Worm (Caenorhabditis elegans) whole organism, midembryonic: ENCODE measurements around the gene srg-23.

Experiments used
- T22C8.4 ChIP-seq: fragments of 200-800 bp; sonication (Bioruptor generic); IDR thresholded peaks from 2 replicates; pipeline ENCODE4 v1.3.6; 2022; ENCODE audit warnings: missing genetic modification characterization, missing compliant biosample characterization
- cog-1 ChIP-seq: sonication (generic microtip); optimal IDR thresholded peaks from 2 replicates; lab custom pipeline; 2016; ENCODE audit warnings: missing genetic modification characterization, missing compliant biosample characterization
- flt-1 ChIP-seq: fragments of 200-800 bp; sonication (Bioruptor generic); IDR thresholded peaks from 2 replicates; pipeline ENCODE4 v1.3.6; 2022; ENCODE audit warnings: missing genetic modification characterization, missing compliant biosample characterization
- klf-2 ChIP-seq: fragments of 200-800 bp; sonication (Bioruptor generic); conservative IDR thresholded peaks from 2 replicates; pipeline ENCODE4 v1.3.6; 2022; ENCODE audit warnings: missing genetic modification reagents, missing genetic modification characterization, missing compliant biosample characterization
- med-1 ChIP-seq: sonication (generic microtip); optimal IDR thresholded peaks from 2 replicates; lab custom pipeline; 2017; ENCODE audit warnings: missing genetic modification characterization, mild to moderate bottlenecking, missing compliant biosample characterization, antibody characterized with exemption, missing genetic modification reagents; ENCODE audit not compliant: insufficient read depth
- tab-1 ChIP-seq: fragments of 200-800 bp; sonication (Bioruptor generic); IDR thresholded peaks from 2 replicates; pipeline ENCODE4 v1.3.6; 2022; ENCODE audit warnings: missing genetic modification characterization, missing compliant biosample characterization
- ztf-23 ChIP-seq: fragments of 200-800 bp; sonication (Bioruptor generic); IDR thresholded peaks from 2 replicates; pipeline ENCODE4 v1.3.6; 2022; ENCODE audit warnings: missing genetic modification reagents, missing genetic modification characterization, missing compliant biosample characterization
- ztf-29 ChIP-seq: fragments of 200-800 bp; sonication (Bioruptor generic); IDR thresholded peaks from 2 replicates; pipeline ENCODE4 v1.3.6; 2022; ENCODE audit warnings: missing genetic modification reagents, missing genetic modification characterization, missing compliant biosample characterization

ce11 chrII:3105765-3106164, 9.8 kb upstream of the srg-23 start, which contains the start of gene clec-122:
- no peak for TF ChIP-seq ztf-29 (GFP tag; lab: Robert Waterston, UW)
- no peak for TF ChIP-seq tab-1 (GFP tag; lab: Robert Waterston, UW)
- no peak for TF ChIP-seq flt-1 (GFP tag; lab: Robert Waterston, UW)
- no peak for TF ChIP-seq T22C8.4
- no peak for TF ChIP-seq med-1
- TF ChIP-seq cog-1: no peak
- TF ChIP-seq ztf-23 (GFP tag; lab: Robert Waterston, UW): no peak
- TF ChIP-seq klf-2 (GFP tag; lab: Robert Waterston, UW): no peak
